Worm (Caenorhabditis elegans): Measurements from ENCODE around the gene C17B7.5.
A peak's percentile ranks its signal among the peaks of the same experiment; 100 is the strongest.

The C17B7.5 gene

ce11 chrV:3341906-3342305, 8.5 kb downstream of the C17B7.5 start, which contains the start of gene C17B7.10:
Gene C17B7.10 (minus strand): TSS chrV:3342006.
- TF ChIP-seq C17E4.6 (GFP tag; IDR thresholded peaks at IDR 0.05): 0 out of 2 replicates have a peak, but pooled peaks have one; percentile 30
- TF ChIP-seq him-1 (tag; optimal IDR thresholded peaks at IDR 0.05): no peak

ce11 chrV:3342504-3342903, 9.1 kb downstream of the C17B7.5 start, which contains the start of gene C17B7.3:
Gene C17B7.3 (plus strand): TSS chrV:3342804.
- TF ChIP-seq hlh-12 (tag; optimal IDR thresholded peaks at IDR 0.05): no peak
- TF ChIP-seq snpc-1.1 (tag; optimal IDR thresholded peaks at IDR 0.05; ENCODE audit: insufficient read depth): no peak
- no peak for TF ChIP-seq mxl-1 (tag; optimal IDR thresholded peaks at IDR 0.05)
- TF ChIP-seq B0261.1 (tag; optimal IDR thresholded peaks at IDR 0.05): no peak
- no peak for TF ChIP-seq snpc-3.4 (tag; optimal IDR thresholded peaks at IDR 0.05)
- no peak for TF ChIP-seq B0336.3 (GFP tag; IDR thresholded peaks at IDR 0.05)
- no peak for TF ChIP-seq F37B4.10 (GFP tag; IDR thresholded peaks at IDR 0.05)
- no peak for TF ChIP-seq zfh-2 (GFP tag; conservative IDR thresholded peaks at IDR 0.05)
- no peak for TF ChIP-seq zim-3 (tag; optimal IDR thresholded peaks at IDR 0.05)
- no peak for TF ChIP-seq hlh-26 (GFP tag; conservative IDR thresholded peaks at IDR 0.05)
- no peak for TF ChIP-seq ZK185.1 (tag; optimal IDR thresholded peaks at IDR 0.05; ENCODE audit: poor library complexity, severe bottlenecking)
- TF ChIP-seq egl-18 (GFP tag; IDR thresholded peaks at IDR 0.05): no peak

- TF ChIP-seq ceh-58 (GFP tag; IDR thresholded peaks at IDR 0.05) (no peak), ceh-100 (GFP tag; IDR thresholded peaks at IDR 0.05) (no peak), F23B12.7 (tag; optimal IDR thresholded peaks at IDR 0.05; ENCODE audit: insufficient read depth) (no peak), bed-1 (GFP tag; IDR thresholded peaks at IDR 0.05) (no peak), die-1 (tag; optimal IDR thresholded peaks at IDR 0.05) (no peak), nhr-120 (GFP tag; IDR thresholded peaks at IDR 0.05) (no peak), F22D6.2 (tag; optimal IDR thresholded peaks at IDR 0.05) (no peak), hmg-1.2 (GFP tag; IDR thresholded peaks at IDR 0.05) (no peak), ztf-22 (GFP tag; optimal IDR thresholded peaks at IDR 0.05) (no peak), nhr-80 (tag; optimal IDR thresholded peaks at IDR 0.05) (no peak), bed-2 (GFP tag; IDR thresholded peaks at IDR 0.05) (no peak), lsl-1 (GFP tag; optimal IDR thresholded peaks at IDR 0.05) (no peak), K11D2.4 (GFP tag; IDR thresholded peaks at IDR 0.05) (no peak), nfya-1 (tag; optimal IDR thresholded peaks at IDR 0.05; ENCODE audit: borderline replicate concordance, insufficient read depth) (no peak), cebp-1 (GFP tag; IDR thresholded peaks at IDR 0.05) (no peak), cebp-1 (tag; optimal IDR thresholded peaks at IDR 0.05) (no peak), hsf-1 (GFP tag; IDR thresholded peaks at IDR 0.05) (no peak), ztf-26 (tag; optimal IDR thresholded peaks at IDR 0.05) (no peak), madf-3 (GFP tag; IDR thresholded peaks at IDR 0.05) (no peak), lin-40 (tag; optimal IDR thresholded peaks at IDR 0.05) (no peak)
These were observed 10.6 kb downstream of the C17B7.5 start for ce11 chrV:3344001-3344400.

ce11 chrV:3346434-3347019, 13.1 kb downstream of the C17B7.5 start, which contains the start of gene fbxa-65:
Gene fbxa-65 (minus strand): TSS chrV:3346484.
- TF ChIP-seq nfyb-1 (GFP tag; IDR thresholded peaks at IDR 0.05) (0 out of 2 replicates have a peak, but pooled peaks have one; percentile 45), chd-7 (tag; optimal IDR thresholded peaks at IDR 0.05) (no peak), hlh-26 (GFP tag; conservative IDR thresholded peaks at IDR 0.05) (no peak), egrh-3 (GFP tag; IDR thresholded peaks at IDR 0.05) (no peak)

All from whole organism, young adult.